Worm (Caenorhabditis elegans): Measurements from ENCODE around the gene aagr-3.

Gene aagr-3

DNA sequence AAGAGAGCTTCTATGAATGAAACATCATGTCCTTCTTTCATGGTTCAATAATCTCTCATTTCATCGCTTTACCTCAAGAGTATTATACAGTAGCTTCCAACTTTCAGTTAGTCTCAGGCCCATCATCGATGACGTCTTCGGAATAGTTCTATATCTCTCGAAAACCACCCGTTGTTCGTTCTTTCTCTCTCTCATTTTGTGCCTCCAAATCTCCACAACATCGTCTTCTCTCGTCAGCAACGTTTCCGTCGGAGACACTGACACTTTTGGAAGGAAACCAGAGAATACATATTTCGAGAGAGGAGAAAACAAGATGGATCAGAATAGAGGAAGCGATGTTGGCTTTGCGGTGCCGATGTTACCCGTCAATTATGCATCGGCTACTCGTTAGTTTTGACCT, 2.5 kb upstream of the aagr-3 start (continued):
- TF ChIP-seq nhr-48 (tag; optimal IDR thresholded peaks at IDR 0.05) (no peak), spr-3 (GFP tag; optimal IDR thresholded peaks at IDR 0.05) (no peak), rbr-2 (tag; optimal IDR thresholded peaks at IDR 0.05) (no peak), zip-11 (GFP tag; IDR thresholded peaks at IDR 0.05) (no peak), zag-1 (tag; optimal IDR thresholded peaks at IDR 0.05) (no peak), R02D3.7 (tag; optimal IDR thresholded peaks at IDR 0.05) (no peak), Y105C5A.15 (GFP tag; IDR thresholded peaks at IDR 0.05) (0 out of 2 replicates have a peak, but pooled peaks have one; percentile 3), aha-1 (tag) (peak; percentile 80), ces-1 (GFP tag; optimal IDR thresholded peaks at IDR 0.05) (no peak), attf-4 (tag; optimal IDR thresholded peaks at IDR 0.05) (no peak), php-3 (GFP tag; IDR thresholded peaks at IDR 0.05) (no peak), nhr-11 (tag; optimal IDR thresholded peaks at IDR 0.05) (no peak), hlh-30 (tag; optimal IDR thresholded peaks at IDR 0.05; ENCODE audit: insufficient read depth) (no peak), lin-13 (GFP tag; optimal IDR thresholded peaks at IDR 0.05) (no peak), aly-2 (tag; optimal IDR thresholded peaks at IDR 0.05) (no peak), madf-9 (GFP tag; conservative IDR thresholded peaks at IDR 0.05) (no peak), lsy-2 (tag; optimal IDR thresholded peaks at IDR 0.05) (peak; percentile 33 to 35), ceh-62 (tag; optimal IDR thresholded peaks at IDR 0.05) (no peak), dmd-9 (GFP tag; IDR thresholded peaks at IDR 0.05) (no peak), hlh-11 (tag; optimal IDR thresholded peaks at IDR 0.05) (no peak), egl-27 (tag; optimal IDR thresholded peaks at IDR 0.05) (no peak), ZK337.2 (GFP tag; IDR thresholded peaks at IDR 0.05) (no peak), lim-7 (GFP tag; IDR thresholded peaks at IDR 0.05) (0 out of 2 replicates have a peak, but pooled peaks have one; percentile 5), tra-1 (GFP tag; IDR thresholded peaks at IDR 0.05) (no peak), D1046.2 (GFP tag; IDR thresholded peaks at IDR 0.05) (no peak), F44E2.7 (GFP tag; IDR thresholded peaks at IDR 0.05) (no peak), ceh-44 (GFP tag; IDR thresholded peaks at IDR 0.05) (no peak), ctbp-1 (GFP tag; IDR thresholded peaks at IDR 0.05) (no peak)

ce11 chrV:9730743-9731706, 1.7 kb upstream of the aagr-3 start:
- TF ChIP-seq hlh-30 (tag; optimal IDR thresholded peaks at IDR 0.05; ENCODE audit: insufficient read depth), result peak; percentile 97
- peak; percentile 48 for TF ChIP-seq nhr-76 (tag; optimal IDR thresholded peaks at IDR 0.05)
- TF ChIP-seq egl-27 (tag; optimal IDR thresholded peaks at IDR 0.05), result no peak
- TF ChIP-seq spr-3 (GFP tag; optimal IDR thresholded peaks at IDR 0.05), result peak; percentile 6
- peak; percentile 70 for TF ChIP-seq madf-9 (GFP tag; conservative IDR thresholded peaks at IDR 0.05)
- TF ChIP-seq mdl-1 (tag; optimal IDR thresholded peaks at IDR 0.05), result peak; percentile 96 to 98
- peak; percentile 93 for TF ChIP-seq hmg-1.1 (GFP tag; IDR thresholded peaks at IDR 0.05)
- peak; percentile 83 for TF ChIP-seq lin-13 (GFP tag; optimal IDR thresholded peaks at IDR 0.05)
- peak; percentile 63 for TF ChIP-seq mes-2 (tag; optimal IDR thresholded peaks at IDR 0.05; ENCODE audit: poor library complexity, severe bottlenecking)
- TF ChIP-seq ZK546.5 (tag; optimal IDR thresholded peaks at IDR 0.05), result peak in 1 of 2 experiments; percentile 88
- no peak for TF ChIP-seq lin-15B (tag; optimal IDR thresholded peaks at IDR 0.05)
- TF ChIP-seq dmd-9 (GFP tag; IDR thresholded peaks at IDR 0.05), result peak; percentile 64; the same call in 1 of the 2 replicates
- TF ChIP-seq fos-1 (tag; optimal IDR thresholded peaks at IDR 0.05), result peak; percentile 29
- peak; percentile 78 for TF ChIP-seq jun-1 (tag; optimal IDR thresholded peaks at IDR 0.05)
- TF ChIP-seq nhr-77 (tag; optimal IDR thresholded peaks at IDR 0.05), result peak; percentile 89
- peak; percentile 35 for TF ChIP-seq zag-1 (tag; optimal IDR thresholded peaks at IDR 0.05)
- peak; percentile 96 for TF ChIP-seq mep-1 (tag; optimal IDR thresholded peaks at IDR 0.05)
- TF ChIP-seq arid-1 (GFP tag; conservative IDR thresholded peaks at IDR 0.05), result no peak
- TF ChIP-seq attf-4 (tag; optimal IDR thresholded peaks at IDR 0.05), result no peak
- TF ChIP-seq vab-7 (GFP tag; IDR thresholded peaks at IDR 0.05), result no peak; the same call in 1 of the 2 replicates
- TF ChIP-seq zip-11 (GFP tag; IDR thresholded peaks at IDR 0.05), result no peak
- peak; percentile 41 to 55 for TF ChIP-seq daf-16 (GFP tag; optimal IDR thresholded peaks at IDR 0.05)
- peak; percentile 83 for TF ChIP-seq daf-16 (tag; optimal IDR thresholded peaks at IDR 0.05)
- no peak for TF ChIP-seq ceh-82 (tag; optimal IDR thresholded peaks at IDR 0.05)
- TF ChIP-seq daf-12 (tag; optimal IDR thresholded peaks at IDR 0.05), result no peak
- TF ChIP-seq Y5F2A.4 (GFP tag; optimal IDR thresholded peaks at IDR 0.05), result peak; percentile 4
- peak; percentile 22; the same call in 1 of the 2 replicates for TF ChIP-seq lin-1 (GFP tag; IDR thresholded peaks at IDR 0.05)
- no peak for TF ChIP-seq F26F4.8 (GFP tag; conservative IDR thresholded peaks at IDR 0.05)
- peak; percentile 93 for TF ChIP-seq egl-43 (GFP tag; IDR thresholded peaks at IDR 0.05)
